Fruit fly (Drosophila melanogaster) Kc167 (cell line): ENCODE results near the gene gzl.

ENCODE experiments used
- Sin3A ChIP-seq: fragments of >200 bp; optimal IDR thresholded peaks from 2 replicates; lab custom pipeline; 2018; ENCODE audit warnings: missing external identifiers
- h ChIP-seq: fragments of >200 bp; optimal IDR thresholded peaks from 3 replicates; lab custom pipeline; 2018; ENCODE audit warnings: missing external identifiers
- insv ChIP-seq: fragments of >200 bp; optimal IDR thresholded peaks from 3 replicates; lab custom pipeline; 2018; ENCODE audit warnings: missing external identifiers
- psq ChIP-seq: fragments of >200 bp; optimal IDR thresholded peaks from 2 replicates; lab custom pipeline; 2017; ENCODE audit warnings: missing external identifiers
- ttk ChIP-seq: sonication (Bioruptor generic); optimal IDR thresholded peaks from 2 replicates; lab custom pipeline; 2017; ENCODE audit warnings: missing external identifiers

dm6 chr3R:6425454-6426156 is 42.9 kb downstream of the gzl start:
- TF ChIP-seq Sin3A (lab: Kevin White, UChicago): no peak
- TF ChIP-seq h (lab: Kevin White, UChicago): no peak
- no peak for TF ChIP-seq psq (lab: Kevin White, UChicago)
- no peak for TF ChIP-seq ttk
- TF ChIP-seq insv (lab: Kevin White, UChicago): no peak
